Fruit fly (Drosophila melanogaster) whole organism, adult: ENCODE measurements around the gene slf.

Experiments
- CG11617 ChIP-seq: fragments of 200-800 bp; sonication (Bioruptor generic); optimal IDR thresholded peaks from 2 replicates; lab custom pipeline; 2017; ENCODE audit warnings: mild to moderate bottlenecking, missing biosample characterization, missing genetic modification reagents, missing genetic modification characterization
- CG12768 ChIP-seq: fragments of 200-800 bp; sonication (Bioruptor generic); optimal IDR thresholded peaks from 2 replicates; lab custom pipeline; 2017; ENCODE audit warnings: missing biosample characterization, missing genetic modification characterization, mild to moderate bottlenecking, moderate library complexity, missing genetic modification reagents
- CG14711 ChIP-seq: fragments of 200-800 bp; sonication (Bioruptor generic); optimal IDR thresholded peaks from 2 replicates; lab custom pipeline; 2018; ENCODE audit warnings: missing biosample characterization, mild to moderate bottlenecking, missing genetic modification characterization, moderate library complexity
- CG1620 ChIP-seq: fragments of 200-800 bp; sonication (Bioruptor generic); optimal IDR thresholded peaks from 2 replicates; lab custom pipeline; 2016; ENCODE audit warnings: missing biosample characterization, missing genetic modification characterization
- CG5204 ChIP-seq: fragments of 200-800 bp; sonication (Bioruptor generic); optimal IDR thresholded peaks from 2 replicates; lab custom pipeline; 2016; ENCODE audit warnings: missing biosample characterization, missing genetic modification characterization
- CG7101 ChIP-seq: fragments of 200-800 bp; sonication (Bioruptor generic); optimal IDR thresholded peaks from 2 replicates; lab custom pipeline; 2018; ENCODE audit warnings: missing biosample characterization, mild to moderate bottlenecking, missing genetic modification characterization, moderate library complexity
- Crg-1 ChIP-seq: fragments of 200-800 bp; sonication (Bioruptor generic); optimal IDR thresholded peaks from 2 replicates; lab custom pipeline; 2016; ENCODE audit warnings: missing biosample characterization, missing genetic modification characterization
- Mnt ChIP-seq: fragments of 200-800 bp; sonication (Bioruptor generic); optimal IDR thresholded peaks from 2 replicates; lab custom pipeline; 2016; ENCODE audit warnings: missing biosample characterization, mild to moderate bottlenecking, missing genetic modification characterization
- bab1 ChIP-seq: fragments of 200-800 bp; sonication (Bioruptor generic); optimal IDR thresholded peaks from 3 replicates; lab custom pipeline; 2019; ENCODE audit warnings: missing biosample characterization, mild to moderate bottlenecking, missing genetic modification characterization, moderate library complexity
- cic ChIP-seq: fragments of 200-800 bp; sonication (Bioruptor generic); optimal IDR thresholded peaks from 2 replicates; lab custom pipeline; 2017; ENCODE audit warnings: missing biosample characterization, mild to moderate bottlenecking, missing genetic modification characterization, moderate library complexity
- cnc ChIP-seq, 2 experiments: fragments of >200 bp; optimal IDR thresholded peaks; 2 replicates each; lab custom pipeline; 2017
- kay ChIP-seq: fragments of 200-800 bp; sonication (Bioruptor generic); peaks from one replicate; lab custom pipeline; 2016; ENCODE audit warnings: missing biosample characterization, missing genetic modification characterization, borderline replicate concordance
- pad ChIP-seq: fragments of 200-800 bp; sonication (Bioruptor generic); optimal IDR thresholded peaks from 3 replicates; lab custom pipeline; 2017; ENCODE audit warnings: missing biosample characterization, missing genetic modification characterization, mild to moderate bottlenecking, moderate library complexity, missing genetic modification reagents
- toe ChIP-seq: fragments of 200-800 bp; sonication (Bioruptor generic); optimal IDR thresholded peaks from 2 replicates; lab custom pipeline; 2016; ENCODE audit warnings: missing biosample characterization, missing genetic modification characterization

DNA sequence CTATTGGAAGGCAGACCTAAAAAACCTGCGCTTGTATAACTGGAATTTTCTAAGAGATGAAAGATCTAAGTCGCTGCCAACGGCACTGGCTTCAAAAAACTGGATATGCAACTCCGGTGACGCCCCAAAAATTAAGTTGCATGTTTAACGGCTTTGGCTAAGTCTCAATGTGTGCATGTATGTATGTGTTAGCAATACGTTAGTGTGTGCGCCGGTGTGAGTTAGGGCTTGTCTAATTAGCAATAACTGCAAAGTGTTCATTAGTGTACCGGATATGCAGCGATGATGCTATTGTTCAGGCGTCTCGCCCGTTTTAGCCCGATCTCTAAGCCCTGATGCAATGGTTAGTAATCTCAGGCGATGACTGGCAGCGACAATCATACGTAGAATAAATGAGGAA, 2.8 kb downstream of the slf start:
- no peak for TF ChIP-seq CG14711 (tag; lab: Kevin White, UChicago)
- no peak for TF ChIP-seq Crg-1 (GFP tag; lab: Kevin White, UChicago)
- no peak for TF ChIP-seq CG11617 (GFP tag; lab: Kevin White, UChicago)
- TF ChIP-seq Mnt (GFP tag; lab: Kevin White, UChicago), result no peak
- no peak for TF ChIP-seq toe (GFP tag; lab: Kevin White, UChicago)
- no peak for TF ChIP-seq cnc (optimal IDR thresholded peaks at IDR 0.05; lab: Kevin White, UChicago)
- TF ChIP-seq CG5204, result no peak
- TF ChIP-seq kay (GFP tag; lab: Kevin White, UChicago), result no peak
- TF ChIP-seq bab1 (GFP tag; lab: Kevin White, UChicago), result no peak
- no peak for TF ChIP-seq CG1620
- no peak for TF ChIP-seq CG12768 (GFP tag; lab: Kevin White, UChicago)
- TF ChIP-seq cic, result no peak
- TF ChIP-seq pad (GFP tag; lab: Kevin White, UChicago), result no peak
- TF ChIP-seq CG7101, result no peak
